Fruit fly (Drosophila melanogaster): ENCODE data around the gene Cpr65Ax1.
"Not testable (repeated sequence)": the region's sequence is repeated elsewhere in the genome, so short reads cannot be mapped to it uniquely, and the experiment has no call there.

Cpr65Ax1 gene

DNA sequence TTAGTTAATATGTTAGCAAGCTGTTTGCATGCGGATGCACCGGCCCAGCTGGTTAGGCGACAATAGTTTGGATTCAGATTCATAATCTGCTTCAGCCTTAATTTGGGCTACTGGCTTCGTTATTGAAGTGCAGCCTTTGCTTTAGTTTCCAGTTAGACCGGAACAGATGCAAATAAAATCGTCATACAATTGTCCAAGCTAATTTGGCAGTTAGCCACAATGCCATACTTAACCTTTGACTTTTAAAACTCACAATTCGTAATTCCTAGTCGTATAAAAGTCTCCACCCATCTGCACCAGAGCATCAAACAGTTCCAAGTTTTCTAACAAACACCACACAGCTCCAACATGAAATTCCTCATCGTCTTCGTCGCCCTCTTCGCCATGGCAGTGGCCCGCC is 1.4 kb downstream of the Cpr65Ax1 start, which contains the start of gene Lcp65Ab2:
Gene Lcp65Ab2, plus strand, starts transcription at position 301 of the 400 bp plus-strand sequence.
- TF ChIP-seq toe, Crg-1, bab1 (GFP tag; optimal IDR thresholded peaks at IDR 0.05): not testable (repeated sequence)

DNA sequence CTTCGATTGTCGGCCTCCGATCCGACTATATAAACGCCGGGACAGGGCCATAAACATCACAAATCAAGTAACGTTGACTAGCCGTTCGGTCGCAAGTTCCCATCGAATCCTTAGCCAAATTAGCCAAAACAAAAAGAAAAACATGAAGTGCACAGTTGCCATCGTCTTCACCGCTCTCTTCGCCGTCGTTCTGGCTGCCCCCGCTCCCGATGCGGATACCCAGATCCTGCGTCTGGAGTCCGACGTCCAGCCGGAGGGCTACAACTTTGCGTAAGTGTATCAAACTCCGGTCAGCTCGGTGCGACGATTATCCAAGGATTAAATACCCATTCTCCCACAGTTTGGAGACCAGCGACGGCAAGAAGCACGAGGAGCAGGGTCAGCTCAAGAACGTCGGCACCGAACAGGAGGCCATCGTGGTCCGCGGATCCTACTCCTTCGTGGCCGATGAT is 3.0 kb downstream of the Cpr65Ax1 start, which contains the start of gene Lcp65Ac:
Gene Lcp65Ac, plus strand, starts transcription at position 51 of the 452 bp plus-strand sequence.
- TF ChIP-seq Mnt (GFP tag; optimal IDR thresholded peaks at IDR 0.05) (no peak), cnc (optimal IDR thresholded peaks at IDR 0.05) (no peak), CG12768 (GFP tag; optimal IDR thresholded peaks at IDR 0.05) (no peak), bab1 (GFP tag; optimal IDR thresholded peaks at IDR 0.05) (no peak)

DNA sequence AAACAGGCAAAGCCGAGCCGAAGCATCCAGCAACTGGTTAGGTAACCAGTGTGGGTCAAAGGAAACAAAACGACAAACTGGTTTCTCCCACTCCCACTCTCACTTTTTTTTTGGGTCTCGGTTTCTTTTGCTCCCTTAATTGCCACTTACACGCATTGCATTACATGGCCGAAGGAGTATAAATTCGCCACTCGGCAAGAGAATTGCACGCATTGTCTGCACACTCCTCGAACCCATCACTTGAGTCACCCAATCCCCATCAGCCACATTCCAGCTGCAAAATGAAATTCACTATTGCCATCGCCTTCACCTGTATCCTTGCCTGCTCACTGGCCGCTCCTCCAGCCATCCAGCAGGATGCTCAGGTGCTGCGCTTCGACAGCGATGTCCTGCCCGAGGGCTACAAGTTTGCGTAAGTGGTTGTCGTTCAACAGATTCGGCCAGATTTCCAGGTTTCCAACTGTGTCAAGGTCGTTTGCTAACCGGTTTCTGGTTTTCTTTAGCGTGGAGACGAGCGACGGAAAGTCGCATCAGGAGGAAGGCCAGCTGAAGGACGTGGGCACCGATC is 4.5 kb downstream of the Cpr65Ax1 start, which contains the start of gene Lcp65Ad:
Gene Lcp65Ad, plus strand, starts transcription at position 208 of the 568 bp plus-strand sequence.
- no peak for TF ChIP-seq CG12768 (GFP tag; optimal IDR thresholded peaks at IDR 0.05)
- no peak for TF ChIP-seq CG1620 (GFP tag; optimal IDR thresholded peaks at IDR 0.05)
- no peak for TF ChIP-seq tj (GFP tag; optimal IDR thresholded peaks at IDR 0.05)
- TF ChIP-seq CG14711 (tag; optimal IDR thresholded peaks at IDR 0.05), result no peak
- no peak for TF ChIP-seq Mnt (GFP tag; optimal IDR thresholded peaks at IDR 0.05)
- TF ChIP-seq CG11617 (GFP tag; optimal IDR thresholded peaks at IDR 0.05), result no peak
- TF ChIP-seq cic (GFP tag; optimal IDR thresholded peaks at IDR 0.05), result no peak
- no peak for TF ChIP-seq kay (GFP tag; ENCODE audit: borderline replicate concordance)
- TF ChIP-seq toe (GFP tag; optimal IDR thresholded peaks at IDR 0.05), result no peak
- TF ChIP-seq Hr96 (GFP tag; optimal IDR thresholded peaks at IDR 0.05), result no peak
- TF ChIP-seq pad (GFP tag; optimal IDR thresholded peaks at IDR 0.05), result no peak
- TF ChIP-seq cnc (optimal IDR thresholded peaks at IDR 0.05), result no peak
- TF ChIP-seq CG7101 (tag; optimal IDR thresholded peaks at IDR 0.05), result no peak
- no peak for TF ChIP-seq Crg-1 (GFP tag; optimal IDR thresholded peaks at IDR 0.05)
- no peak for TF ChIP-seq CG5204 (GFP tag; optimal IDR thresholded peaks at IDR 0.05)
- no peak for TF ChIP-seq CG7045 (GFP tag; optimal IDR thresholded peaks at IDR 0.05)
- TF ChIP-seq bab1 (GFP tag; optimal IDR thresholded peaks at IDR 0.05), result no peak

DNA sequence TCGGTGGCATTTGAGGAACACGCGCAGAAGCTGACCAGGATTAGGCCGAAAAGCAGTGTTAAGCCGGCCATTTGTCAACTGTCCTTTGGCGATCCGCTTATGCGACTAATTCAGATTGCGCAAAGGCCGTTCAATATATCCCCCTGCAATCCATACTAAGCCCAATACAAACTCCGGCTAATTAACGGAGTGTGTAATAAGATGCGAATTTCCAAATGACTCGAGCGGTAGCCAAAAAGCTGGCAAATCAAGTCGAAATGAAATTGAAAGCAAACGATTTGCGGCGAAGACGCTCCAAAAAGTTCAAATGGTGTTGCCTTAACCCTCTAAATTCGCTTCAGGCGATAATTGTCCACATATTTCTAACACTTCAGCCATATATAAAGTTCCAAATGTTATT is 5.5 kb downstream of the Cpr65Ax1 start, which contains the start of gene Cpr65Aw:
Gene Cpr65Aw, minus strand, starts transcription at position 101 of the 400 bp plus-strand sequence.
- TF ChIP-seq bab1 (GFP tag; optimal IDR thresholded peaks at IDR 0.05) (no peak), CG12768 (GFP tag; optimal IDR thresholded peaks at IDR 0.05) (no peak), CG11617 (GFP tag; optimal IDR thresholded peaks at IDR 0.05) (no peak), cnc (optimal IDR thresholded peaks at IDR 0.05) (no peak), CG14711 (tag; optimal IDR thresholded peaks at IDR 0.05) (no peak)

DNA sequence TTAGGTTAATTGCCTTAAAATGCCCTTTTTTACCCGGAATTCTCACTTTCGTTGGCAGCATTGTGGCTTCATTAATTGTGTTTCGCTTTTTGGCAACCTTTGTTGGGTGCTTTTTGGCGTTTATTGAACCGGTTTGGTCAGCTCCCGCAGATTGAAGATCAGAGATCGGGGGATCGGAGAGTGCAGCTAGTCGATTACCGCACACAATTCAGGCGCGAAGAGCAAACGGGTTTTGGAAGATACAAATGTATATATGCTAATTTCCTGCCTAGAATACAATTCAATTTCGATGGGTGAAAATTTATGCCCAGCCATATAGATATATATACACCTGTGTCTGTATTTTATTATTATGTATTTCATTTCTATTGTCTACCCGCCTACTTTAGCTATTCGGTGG is 6.2 kb downstream of the Cpr65Ax1 start:
- TF ChIP-seq CG7045 (GFP tag; optimal IDR thresholded peaks at IDR 0.05), result no peak
- no peak for TF ChIP-seq CG33017 (tag; optimal IDR thresholded peaks at IDR 0.05)

DNA sequence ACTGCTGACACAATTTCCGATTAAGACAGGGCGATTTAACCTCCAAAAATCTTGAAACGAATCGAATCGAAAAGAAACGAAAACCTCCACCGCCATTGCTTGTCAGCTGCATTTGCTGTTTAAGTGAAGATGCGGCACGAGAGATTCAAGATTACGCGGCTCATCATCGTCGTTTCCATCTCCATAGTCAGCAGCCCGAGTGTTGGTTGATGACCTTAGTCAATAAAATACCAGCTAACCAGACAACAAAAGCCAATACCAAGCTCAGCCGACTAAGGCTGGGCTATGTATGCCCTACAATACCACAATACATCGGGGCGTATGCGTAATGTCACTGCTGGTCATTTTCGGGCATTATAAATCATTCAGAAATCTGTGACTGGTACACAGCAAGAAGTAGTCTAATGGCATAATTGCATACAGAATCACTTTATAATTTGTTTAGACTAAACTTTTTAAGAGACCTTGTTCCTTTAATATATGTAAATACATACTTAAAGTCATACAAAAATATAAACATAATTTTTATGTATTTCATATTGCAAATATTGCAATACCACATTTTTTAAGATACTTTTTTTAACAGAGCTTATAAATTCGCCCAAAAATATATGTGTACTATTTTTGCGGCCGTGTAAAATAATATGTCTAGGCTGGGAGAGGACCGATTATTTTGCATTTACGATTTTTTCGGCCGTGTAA is 6.9 kb downstream of the Cpr65Ax1 start:
- TF ChIP-seq CG12768 (GFP tag; optimal IDR thresholded peaks at IDR 0.05) (no peak), tj (GFP tag; optimal IDR thresholded peaks at IDR 0.05) (no peak), kay (GFP tag; ENCODE audit: borderline replicate concordance) (no peak), CG7101 (tag; optimal IDR thresholded peaks at IDR 0.05) (no peak), CG1620 (GFP tag; optimal IDR thresholded peaks at IDR 0.05) (no peak), cnc (optimal IDR thresholded peaks at IDR 0.05) (no peak), Clk (GFP tag; optimal IDR thresholded peaks at IDR 0.05) (no peak), CG5204 (GFP tag; optimal IDR thresholded peaks at IDR 0.05) (no peak), Hr96 (GFP tag; optimal IDR thresholded peaks at IDR 0.05) (no peak), CG33017 (tag; optimal IDR thresholded peaks at IDR 0.05) (no peak), ovo (GFP tag; optimal IDR thresholded peaks at IDR 0.05) (no peak)

DNA sequence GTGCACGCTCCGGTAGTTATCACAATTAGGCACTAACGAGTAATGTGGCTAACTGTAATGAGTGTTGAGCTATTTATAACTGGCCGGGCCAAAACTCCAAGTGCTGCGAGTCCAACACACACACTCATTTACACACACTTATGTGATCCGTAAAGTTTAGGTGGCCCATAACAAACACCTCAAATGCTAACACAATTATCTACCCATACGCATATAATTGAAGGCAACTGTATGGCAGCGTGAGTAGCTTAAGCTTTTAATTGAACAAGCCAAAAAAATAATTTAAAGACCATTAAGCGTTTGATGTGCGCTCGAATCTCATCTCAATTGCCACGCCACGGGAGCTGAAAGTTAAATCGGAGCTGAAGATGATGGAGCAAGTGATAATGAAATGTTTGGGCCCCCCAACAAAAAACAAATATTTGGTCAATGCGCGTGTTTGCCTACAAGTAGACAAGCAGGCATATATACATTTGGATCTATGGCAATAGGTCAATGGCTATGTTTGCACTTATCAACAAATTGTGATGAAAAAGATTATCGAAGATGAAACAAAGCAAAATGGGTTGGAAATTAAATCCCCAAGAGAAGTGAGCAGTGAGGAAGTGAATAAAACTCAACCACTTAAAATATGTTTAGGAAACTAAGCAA is 7.7 kb downstream of the Cpr65Ax1 start, which contains the start of gene Cpr65Av:
Gene Cpr65Av, minus strand, starts transcription at position 51 of the 651 bp plus-strand sequence.
- TF ChIP-seq toe (GFP tag; optimal IDR thresholded peaks at IDR 0.05) (no peak), tj (GFP tag; optimal IDR thresholded peaks at IDR 0.05) (no peak), CG14711 (tag; optimal IDR thresholded peaks at IDR 0.05) (no peak), Crg-1 (GFP tag; optimal IDR thresholded peaks at IDR 0.05) (no peak), pad (GFP tag; optimal IDR thresholded peaks at IDR 0.05) (no peak), CG12768 (GFP tag; optimal IDR thresholded peaks at IDR 0.05) (no peak), Hr96 (GFP tag; optimal IDR thresholded peaks at IDR 0.05) (no peak), bab1 (GFP tag; optimal IDR thresholded peaks at IDR 0.05) (no peak), cnc (optimal IDR thresholded peaks at IDR 0.05) (no peak)
